Fruit fly (Drosophila melanogaster): ENCODE data around the gene EloA.

The EloA gene

dm6 chr3R:23211745-23212254 lies 39.6 kb upstream of the EloA start (continued):
- TF ChIP-seq CG2120 (GFP tag; optimal IDR thresholded peaks at IDR 0.05) (peak; percentile 77), CG15269 (tag; optimal IDR thresholded peaks at IDR 0.05) (peak; percentile 46), schlank (tag; optimal IDR thresholded peaks at IDR 0.05) (peak; percentile 10), CG11696 (GFP tag; IDR thresholded peaks at IDR 0.05) (no peak), CG32772 (GFP tag; IDR thresholded peaks at IDR 0.05) (no peak), lilli (GFP tag; optimal IDR thresholded peaks at IDR 0.05) (peak; percentile 54), vfl (GFP tag; optimal IDR thresholded peaks at IDR 0.05) (no peak), CG4854 (GFP tag; optimal IDR thresholded peaks at IDR 0.05) (no peak), Sox102F (GFP tag; optimal IDR thresholded peaks at IDR 0.05) (peak; percentile 43), Hr51 (GFP tag; optimal IDR thresholded peaks at IDR 0.05) (peak in 1 of 2 experiments; percentile 40), bigmax (GFP tag; optimal IDR thresholded peaks at IDR 0.05) (no peak), Tbp (GFP tag; optimal IDR thresholded peaks at IDR 0.05) (no peak), fd96Cb (tag; optimal IDR thresholded peaks at IDR 0.05) (peak; percentile 24), CG11560 (tag; IDR thresholded peaks at IDR 0.05) (no peak; the same call in 2 of the 3 replicates), CG18599 (GFP tag; optimal IDR thresholded peaks at IDR 0.05) (peak; percentile 88), row (GFP tag; IDR thresholded peaks at IDR 0.05) (peak; percentile 76), ara (GFP tag; IDR thresholded peaks at IDR 0.05) (no peak; the same call in 1 of the 2 replicates), lab (GFP tag; optimal IDR thresholded peaks at IDR 0.05) (peak; percentile 85), slou (GFP tag; optimal IDR thresholded peaks at IDR 0.05) (no peak), sug (tag; optimal IDR thresholded peaks at IDR 0.05) (peak; percentile 45), Hr3 (GFP tag; optimal IDR thresholded peaks at IDR 0.05) (peak; percentile 2), dpn (GFP tag; optimal IDR thresholded peaks at IDR 0.05) (peak; percentile 16 to 30), Hand (GFP tag; optimal IDR thresholded peaks at IDR 0.05) (peak; percentile 50), CG18764 (GFP tag; optimal IDR thresholded peaks at IDR 0.05) (no peak), CG33557 (GFP tag; optimal IDR thresholded peaks at IDR 0.05) (peak; percentile 9), slp2 (GFP tag; optimal IDR thresholded peaks at IDR 0.05) (peak; percentile 24), Trl (optimal IDR thresholded peaks at IDR 0.05) (no peak), Trl (GFP tag; optimal IDR thresholded peaks at IDR 0.05) (peak; percentile 15), pum (GFP tag; optimal IDR thresholded peaks at IDR 0.05) (peak; percentile 49), toy (GFP tag; IDR thresholded peaks at IDR 0.05) (0 out of 2 replicates have a peak, but pooled peaks have one; percentile 30), zen2 (GFP tag; IDR thresholded peaks at IDR 0.05; ENCODE audit: partially characterized antibody) (no peak), hth (optimal IDR thresholded peaks at IDR 0.05) (no peak), wor (GFP tag; IDR thresholded peaks at IDR 0.05) (no peak), CG8290 (GFP tag; optimal IDR thresholded peaks at IDR 0.05) (peak; percentile 38), CG8290 (tag; optimal IDR thresholded peaks at IDR 0.05) (no peak), CG18619 (GFP tag; optimal IDR thresholded peaks at IDR 0.05) (peak; percentile 29), Opbp (GFP tag; IDR thresholded peaks at IDR 0.05; ENCODE audit: partially characterized antibody) (no peak), pita (GFP tag; optimal IDR thresholded peaks at IDR 0.05) (no peak), chm (GFP tag; IDR thresholded peaks at IDR 0.05) (0 out of 2 replicates have a peak, but pooled peaks have one; percentile 9), sim (GFP tag; IDR thresholded peaks at IDR 0.05) (no peak), CG12769 (tag; optimal IDR thresholded peaks at IDR 0.05) (peak; percentile 54), Rfx (GFP tag; IDR thresholded peaks at IDR 0.05) (peak; percentile 52), CG8924 (tag; optimal IDR thresholded peaks at IDR 0.05) (peak; percentile 65), nerfin-1 (tag; optimal IDR thresholded peaks at IDR 0.05) (peak; percentile 42), Camta (GFP tag; optimal IDR thresholded peaks at IDR 0.05) (peak; percentile 41), CG4424 (GFP tag; optimal IDR thresholded peaks at IDR 0.05) (peak; percentile 4), tll (GFP tag; optimal IDR thresholded peaks at IDR 0.05) (no peak), ken (GFP tag; IDR thresholded peaks at IDR 0.05) (peak; percentile 56; the same call in 2 of the 3 replicates), ewg (GFP tag; optimal IDR thresholded peaks at IDR 0.05) (peak; percentile 70), CG4328 (GFP tag; optimal IDR thresholded peaks at IDR 0.05) (peak; percentile 23), CG15479 (GFP tag; optimal IDR thresholded peaks at IDR 0.05) (no peak)
